Worm (Caenorhabditis elegans): ENCODE measurements around the gene clec-210.
A peak's percentile ranks its signal among the peaks of the same experiment; 100 is the strongest.

The clec-210 gene

DNA sequence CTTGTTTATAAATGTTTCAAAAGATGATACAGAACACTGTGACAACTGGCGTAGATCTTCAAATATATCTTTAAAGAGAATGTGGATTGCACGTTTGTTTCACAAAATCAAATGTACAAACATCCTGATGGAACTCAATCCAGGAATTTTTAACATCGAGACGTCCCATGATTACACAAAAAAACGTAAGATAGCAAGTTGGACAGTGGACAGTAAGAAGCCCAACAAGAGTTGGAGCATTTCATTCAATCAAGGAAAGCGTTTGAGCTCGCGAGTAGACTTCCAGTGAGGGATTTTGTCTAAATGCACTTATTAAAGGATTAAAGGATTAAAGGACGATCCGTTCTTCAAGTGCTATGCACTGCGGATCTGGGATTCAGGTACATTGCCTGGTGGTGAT, 41.1 kb downstream of the clec-210 start, which contains the start of gene C36C5.12:
TSS of gene C36C5.12 (minus strand) at position 101 of the 400 bp plus-strand sequence.
- TF ChIP-seq mcd-1 (GFP tag; IDR thresholded peaks at IDR 0.05) = no peak
- TF ChIP-seq Y56A3A.18 (GFP tag; IDR thresholded peaks at IDR 0.05) = no peak
- TF ChIP-seq madf-6 (GFP tag; IDR thresholded peaks at IDR 0.05) = no peak
- TF ChIP-seq nfyb-1 (GFP tag; IDR thresholded peaks at IDR 0.05) = no peak
- no peak for TF ChIP-seq F23B12.7 (tag; optimal IDR thresholded peaks at IDR 0.05; ENCODE audit: insufficient read depth)
- no peak for TF ChIP-seq lsl-1 (GFP tag; optimal IDR thresholded peaks at IDR 0.05)
- TF ChIP-seq T07F8.4 (tag; optimal IDR thresholded peaks at IDR 0.05) = no peak
- no peak for TF ChIP-seq C17E4.6 (GFP tag; IDR thresholded peaks at IDR 0.05)
- TF ChIP-seq efl-1 (GFP tag; optimal IDR thresholded peaks at IDR 0.05) = no peak
- no peak for TF ChIP-seq F37B4.10 (GFP tag; IDR thresholded peaks at IDR 0.05)

DNA sequence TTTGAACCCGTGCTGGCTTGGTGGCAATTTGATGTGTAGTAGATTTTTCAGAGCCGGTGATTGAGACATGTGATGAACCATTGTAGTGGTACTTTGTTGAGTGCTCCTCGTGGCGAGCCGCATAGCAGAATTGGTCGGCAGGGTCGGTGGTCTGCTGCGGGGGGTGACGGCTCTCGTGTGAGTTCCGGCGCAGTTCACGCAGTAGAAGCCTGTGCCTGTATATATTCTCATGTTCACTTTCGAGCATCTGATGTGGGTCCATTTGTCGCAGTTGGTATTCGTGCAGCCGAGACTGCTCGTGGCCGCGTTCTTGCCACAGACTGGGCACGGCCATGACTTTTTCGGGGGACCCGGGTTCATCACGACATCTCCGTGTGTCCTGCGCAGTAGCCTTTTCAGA, 44.1 kb downstream of the clec-210 start:
- TF ChIP-seq D2030.7 (GFP tag; IDR thresholded peaks at IDR 0.05) (no peak), zfh-2 (GFP tag; conservative IDR thresholded peaks at IDR 0.05) (peak; percentile 67)

ce11 chrV:3163143-3163542, 45.0 kb downstream of the clec-210 start:
- no peak for TF ChIP-seq ztf-22 (GFP tag; optimal IDR thresholded peaks at IDR 0.05)
- peak; percentile 1 for TF ChIP-seq snpc-3.4 (tag; optimal IDR thresholded peaks at IDR 0.05)
- peak; percentile 47 for TF ChIP-seq F52B5.7 (tag; optimal IDR thresholded peaks at IDR 0.05)
- TF ChIP-seq Y95B8A.8 (GFP tag; IDR thresholded peaks at IDR 0.05) = 0 out of 2 replicates have a peak, but pooled peaks have one; percentile 16
- peak; percentile 9 for TF ChIP-seq dpl-1 (GFP tag; optimal IDR thresholded peaks at IDR 0.05)
- no peak for TF ChIP-seq fkh-3 (tag; optimal IDR thresholded peaks at IDR 0.05)
- peak; percentile 30 for TF ChIP-seq ztf-18 (tag; optimal IDR thresholded peaks at IDR 0.05)
- no peak for TF ChIP-seq ceh-40 (GFP tag; IDR thresholded peaks at IDR 0.05)
- peak; percentile 82 for TF ChIP-seq tbp1 (GFP tag; optimal IDR thresholded peaks at IDR 0.05)
- TF ChIP-seq atf-7 (tag; optimal IDR thresholded peaks at IDR 0.05) = no peak
- TF ChIP-seq nhr-120 (GFP tag; IDR thresholded peaks at IDR 0.05) = no peak
- peak; percentile 90 for TF ChIP-seq lin-26 (GFP tag; IDR thresholded peaks at IDR 0.05)
- no peak for TF ChIP-seq F37B4.10 (GFP tag; IDR thresholded peaks at IDR 0.05)
- no peak for TF ChIP-seq egrh-3 (GFP tag; IDR thresholded peaks at IDR 0.05)
- TF ChIP-seq attf-3 (GFP tag; conservative IDR thresholded peaks at IDR 0.05) = no peak
- TF ChIP-seq F55B11.4 (tag; optimal IDR thresholded peaks at IDR 0.05; ENCODE audit: borderline replicate concordance, insufficient read depth) = no peak
- TF ChIP-seq lin-35 (GFP tag; optimal IDR thresholded peaks at IDR 0.05) = no peak
- no peak for TF ChIP-seq B0336.3 (GFP tag; IDR thresholded peaks at IDR 0.05)
- TF ChIP-seq B0261.1 (tag; optimal IDR thresholded peaks at IDR 0.05) = peak; percentile 61
- 0 out of 2 replicates have a peak, but pooled peaks have one; percentile 21 for TF ChIP-seq mcd-1 (GFP tag; IDR thresholded peaks at IDR 0.05)
- TF ChIP-seq zim-3 (tag; optimal IDR thresholded peaks at IDR 0.05) = peak; percentile 22
- peak; percentile 2 for TF ChIP-seq madf-10 (tag; optimal IDR thresholded peaks at IDR 0.05)
- 0 out of 2 replicates have a peak, but pooled peaks have one; percentile 41 for TF ChIP-seq pbrm-1 (GFP tag; IDR thresholded peaks at IDR 0.05)
- peak; percentile 59; the same call in 1 of the 2 replicates for TF ChIP-seq dox-1 (GFP tag; IDR thresholded peaks at IDR 0.05)
- TF ChIP-seq pha-4 (tag; optimal IDR thresholded peaks at IDR 0.05) = no peak
- no peak for TF ChIP-seq ekl-4 (GFP tag; IDR thresholded peaks at IDR 0.05)
- TF ChIP-seq nhr-90 (tag; optimal IDR thresholded peaks at IDR 0.05) = peak; percentile 74
- TF ChIP-seq bed-1 (GFP tag; IDR thresholded peaks at IDR 0.05) = 0 out of 2 replicates have a peak, but pooled peaks have one; percentile 58
- no peak for TF ChIP-seq let-526 (GFP tag; IDR thresholded peaks at IDR 0.05)
- TF ChIP-seq mes-4 (tag; optimal IDR thresholded peaks at IDR 0.05) = peak; percentile 28
- TF ChIP-seq him-1 (tag; optimal IDR thresholded peaks at IDR 0.05) = peak; percentile 79
- 0 out of 2 replicates have a peak, but pooled peaks have one; percentile 68 for TF ChIP-seq Y53G8AR.9 (GFP tag; conservative IDR thresholded peaks at IDR 0.05)
- peak; percentile 63 for TF ChIP-seq D2030.7 (GFP tag; IDR thresholded peaks at IDR 0.05)
- TF ChIP-seq egl-44 (GFP tag; IDR thresholded peaks at IDR 0.05) = 0 out of 2 replicates have a peak, but pooled peaks have one; percentile 23
- no peak for TF ChIP-seq K11D2.4 (GFP tag; IDR thresholded peaks at IDR 0.05)
- no peak for TF ChIP-seq nhr-27 (tag; optimal IDR thresholded peaks at IDR 0.05)
- peak; percentile 5 for TF ChIP-seq xnd-1 (tag; optimal IDR thresholded peaks at IDR 0.05)

All from whole organism, young adult.